Worm (Caenorhabditis elegans) whole organism, early embryonic: ENCODE data around the gene T11F9.7.

ENCODE experiments used
- aly-1 ChIP-seq: sonication (generic microtip); optimal IDR thresholded peaks from 2 replicates; lab custom pipeline; 2016; ENCODE audit warnings: missing genetic modification characterization, missing compliant biosample characterization
- ama-1 ChIP-seq: fragments of 150-350 bp; optimal IDR thresholded peaks from 2 replicates; lab custom pipeline; 2014
- ceh-13 ChIP-seq: fragments of 200-800 bp; sonication (Bioruptor generic); optimal IDR thresholded peaks from 2 replicates; lab custom pipeline; 2018; ENCODE audit warnings: mild to moderate bottlenecking, missing genetic modification characterization, missing compliant biosample characterization
- ceh-36 ChIP-seq: sonication (generic microtip); optimal IDR thresholded peaks from 2 replicates; lab custom pipeline; 2016; ENCODE audit warnings: missing genetic modification characterization, inconsistent platforms, missing compliant biosample characterization
- ets-7 ChIP-seq: sonication (generic microtip); optimal IDR thresholded peaks from 2 replicates; lab custom pipeline; 2016; ENCODE audit warnings: missing genotype, missing genetic modification characterization, missing compliant biosample characterization

DNA sequence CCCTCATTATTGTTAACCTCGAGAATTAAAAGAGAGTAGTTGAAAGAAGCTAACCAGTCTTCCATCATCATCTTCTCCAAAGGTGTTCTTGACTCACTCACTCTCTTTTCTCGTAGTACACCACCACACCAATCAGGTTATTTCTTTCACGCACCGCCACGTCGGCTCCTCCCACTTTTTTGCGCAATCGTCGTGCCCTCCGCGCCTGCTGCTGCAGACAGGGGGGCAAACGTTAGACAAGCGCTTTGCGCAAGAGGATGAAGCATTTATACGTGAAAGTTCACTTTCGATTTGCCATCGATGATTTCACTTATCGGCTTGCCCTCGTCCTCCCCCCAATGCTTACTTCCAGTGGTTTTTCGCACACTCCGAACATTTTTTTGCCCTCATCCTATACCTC lies 49.6 kb downstream of the T11F9.7 start:
- no peak for TF ChIP-seq ceh-13 (GFP tag; lab: Kevin White, UChicago)
- TF ChIP-seq ama-1 (lab: Kevin White, UChicago) = no peak
- no peak for TF ChIP-seq ceh-36
- no peak for TF ChIP-seq ets-7
- TF ChIP-seq aly-1 (tag; lab: Kevin White, UChicago) = no peak
